Fruit fly (Drosophila melanogaster) whole organism, wandering third instar larva: Measurements from ENCODE around the gene H2.0.

Source experiments
- CG9705 ChIP-seq: fragments of 200-800 bp; sonication (Bioruptor generic); optimal IDR thresholded peaks from 2 replicates; lab custom pipeline; 2018; ENCODE audit warnings: missing biosample characterization, mild to moderate bottlenecking, missing genetic modification characterization
- CrebA ChIP-seq: fragments of 200-800 bp; sonication (Bioruptor generic); optimal IDR thresholded peaks from 2 replicates; lab custom pipeline; 2016; ENCODE audit warnings: missing biosample characterization, mild to moderate bottlenecking, missing genetic modification characterization, borderline replicate concordance
- Dfd ChIP-seq: fragments of >200 bp; optimal IDR thresholded peaks from 2 replicates; lab custom pipeline; 2017; ENCODE audit warnings: missing biosample characterization, missing genetic modification characterization
- Dif ChIP-seq: fragments of 200-275, 200-300 bp; sonication (Bioruptor generic); optimal IDR thresholded peaks from 2 replicates; lab custom pipeline; 2018; ENCODE audit warnings: missing biosample characterization, missing genetic modification characterization; ENCODE audit not compliant: partially characterized antibody
- GATAd ChIP-seq: sonication (Bioruptor generic); optimal IDR thresholded peaks from 2 replicates; lab custom pipeline; 2016; ENCODE audit warnings: missing biosample characterization, missing genetic modification characterization
- HLH106 ChIP-seq: fragments of 200-800 bp; optimal IDR thresholded peaks from 3 replicates; lab custom pipeline; 2019; ENCODE audit warnings: missing biosample characterization, mild to moderate bottlenecking, missing genetic modification characterization, moderate library complexity
- Hnf4 ChIP-seq: fragments of 200-800 bp; sonication (Bioruptor generic); optimal IDR thresholded peaks from 2 replicates; lab custom pipeline; 2016; ENCODE audit warnings: missing biosample characterization, mild to moderate bottlenecking, missing genetic modification characterization
- Hr78 ChIP-seq: fragments of >200 bp; optimal IDR thresholded peaks from 2 replicates; lab custom pipeline; 2017; ENCODE audit warnings: missing biosample characterization, missing genetic modification characterization
- Hr83 ChIP-seq: fragments of 200-300 bp; sonication (Bioruptor generic); optimal IDR thresholded peaks from 2 replicates; lab custom pipeline; 2016; ENCODE audit warnings: missing biosample characterization, mild to moderate bottlenecking, missing genetic modification characterization, moderate library complexity; ENCODE audit not compliant: poor library complexity, severe bottlenecking
- Jra ChIP-seq: sonication (Bioruptor generic); optimal IDR thresholded peaks from 2 replicates; lab custom pipeline; 2016; ENCODE audit warnings: missing biosample characterization, missing genetic modification characterization
- Mio ChIP-seq: sonication (Bioruptor generic); optimal IDR thresholded peaks from 2 replicates; lab custom pipeline; 2016; ENCODE audit warnings: missing biosample characterization, missing genetic modification characterization
- Myc ChIP-seq: fragments of >200 bp; optimal IDR thresholded peaks from 2 replicates; lab custom pipeline; 2017
- OdsH ChIP-seq: fragments of 200-800 bp; sonication (Bioruptor generic); optimal IDR thresholded peaks from 2 replicates; lab custom pipeline; 2016; ENCODE audit warnings: missing biosample characterization, mild to moderate bottlenecking, missing genetic modification characterization
- Rel ChIP-seq, 2 experiments: fragments of 200-800 bp; sonication (Bioruptor generic) in 1 of 2; optimal IDR thresholded peaks; 2 replicates in 1 of 2; 3 replicates in 1 of 2; lab custom pipeline; 2016 to 2019; ENCODE audit warnings: mild to moderate bottlenecking in 2 of 2, missing biosample characterization in 2 of 2, missing genetic modification characterization in 2 of 2, moderate library complexity in 1 of 2
- Sp1 ChIP-seq: fragments of 200-800 bp; sonication (Bioruptor generic); optimal IDR thresholded peaks from 3 replicates; lab custom pipeline; 2019; ENCODE audit warnings: missing biosample characterization, mild to moderate bottlenecking, missing genetic modification characterization, moderate library complexity
- Vsx2 ChIP-seq: fragments of 200-300, 225-300 bp; sonication (Bioruptor generic); optimal IDR thresholded peaks from 2 replicates; lab custom pipeline; 2018; ENCODE audit warnings: missing biosample characterization, missing genetic modification characterization; ENCODE audit not compliant: partially characterized antibody
- br ChIP-seq: fragments of 200-800 bp; sonication (Bioruptor generic); optimal IDR thresholded peaks from 2 replicates; lab custom pipeline; 2016; ENCODE audit warnings: missing biosample characterization, missing genetic modification characterization
- brk ChIP-seq: fragments of 200-800 bp; sonication (Bioruptor generic); optimal IDR thresholded peaks from 2 replicates; lab custom pipeline; 2016; ENCODE audit warnings: missing biosample characterization, mild to moderate bottlenecking, missing genetic modification characterization
- dl ChIP-seq, 2 experiments: fragments of 175-275, 200-275 bp in 1 of 2; fragments of 200-275 bp in 1 of 2; sonication (Bioruptor generic); optimal IDR thresholded peaks; lab custom pipeline; 2018; ENCODE audit warnings: mild to moderate bottlenecking in 2 of 2, missing biosample characterization in 2 of 2, missing genetic modification characterization in 2 of 2, moderate library complexity in 2 of 2; ENCODE audit not compliant: partially characterized antibody in 2 of 2, insufficient read depth in 1 of 2
- dmrt93B ChIP-seq: fragments of 200-800 bp; sonication (Bioruptor generic); optimal IDR thresholded peaks from 2 replicates; lab custom pipeline; 2018; ENCODE audit warnings: missing biosample characterization, mild to moderate bottlenecking, missing genetic modification characterization
- dsf ChIP-seq: sonication (Bioruptor generic); optimal IDR thresholded peaks from 2 replicates; lab custom pipeline; 2016; ENCODE audit warnings: missing biosample characterization, missing genetic modification characterization, borderline replicate concordance
- ey ChIP-seq: fragments of 200-800 bp; sonication (Bioruptor generic); optimal IDR thresholded peaks from 2 replicates; lab custom pipeline; 2016; ENCODE audit warnings: missing biosample characterization, missing genetic modification characterization
- foxo ChIP-seq, 2 experiments: fragments of 200-800 bp; sonication (Bioruptor generic); optimal IDR thresholded peaks; 2 replicates in 1 of 2; 3 replicates in 1 of 2; lab custom pipeline; 2016 to 2017; ENCODE audit warnings: missing biosample characterization in 2 of 2, missing genetic modification characterization in 2 of 2
- fru ChIP-seq: fragments of 200-800 bp; sonication (Bioruptor generic); optimal IDR thresholded peaks from 3 replicates; lab custom pipeline; 2016; ENCODE audit warnings: missing biosample characterization, mild to moderate bottlenecking, missing genetic modification characterization
- h ChIP-seq: fragments of 200-800 bp; sonication (Bioruptor generic); optimal IDR thresholded peaks from 3 replicates; lab custom pipeline; 2016; ENCODE audit warnings: missing biosample characterization, mild to moderate bottlenecking, missing genetic modification characterization
- lola ChIP-seq: fragments of >200 bp; optimal IDR thresholded peaks from 2 replicates; lab custom pipeline; 2017; ENCODE audit warnings: missing biosample characterization, missing genetic modification characterization
- psq ChIP-seq: fragments of 200-800 bp; sonication (Bioruptor generic); optimal IDR thresholded peaks from 3 replicates; lab custom pipeline; 2017; ENCODE audit warnings: missing biosample characterization, mild to moderate bottlenecking, missing genetic modification characterization, moderate library complexity
- rgr ChIP-seq: fragments of 200-800 bp; sonication (Bioruptor generic); optimal IDR thresholded peaks from 3 replicates; lab custom pipeline; 2016; ENCODE audit warnings: missing biosample characterization, mild to moderate bottlenecking, missing genetic modification characterization
- sage ChIP-seq: fragments of 200-800 bp; sonication (Bioruptor generic); optimal IDR thresholded peaks from 2 replicates; lab custom pipeline; 2016; ENCODE audit warnings: missing biosample characterization, mild to moderate bottlenecking, missing genetic modification characterization
- sv ChIP-seq: fragments of 200-800 bp; sonication (Bioruptor generic); optimal IDR thresholded peaks from 3 replicates; lab custom pipeline; 2016; ENCODE audit warnings: missing biosample characterization, missing genetic modification characterization
- tai ChIP-seq: sonication (Bioruptor generic); optimal IDR thresholded peaks from 2 replicates; lab custom pipeline; 2016; ENCODE audit warnings: missing biosample characterization, missing genetic modification characterization
- usp ChIP-seq: fragments of >200 bp; optimal IDR thresholded peaks from 2 replicates; lab custom pipeline; 2017; ENCODE audit warnings: missing biosample characterization, missing genetic modification characterization
- woc ChIP-seq: sonication (Bioruptor generic); optimal IDR thresholded peaks from 2 replicates; lab custom pipeline; 2016; ENCODE audit warnings: missing biosample characterization, mild to moderate bottlenecking, missing genetic modification characterization

Gene H2.0

DNA sequence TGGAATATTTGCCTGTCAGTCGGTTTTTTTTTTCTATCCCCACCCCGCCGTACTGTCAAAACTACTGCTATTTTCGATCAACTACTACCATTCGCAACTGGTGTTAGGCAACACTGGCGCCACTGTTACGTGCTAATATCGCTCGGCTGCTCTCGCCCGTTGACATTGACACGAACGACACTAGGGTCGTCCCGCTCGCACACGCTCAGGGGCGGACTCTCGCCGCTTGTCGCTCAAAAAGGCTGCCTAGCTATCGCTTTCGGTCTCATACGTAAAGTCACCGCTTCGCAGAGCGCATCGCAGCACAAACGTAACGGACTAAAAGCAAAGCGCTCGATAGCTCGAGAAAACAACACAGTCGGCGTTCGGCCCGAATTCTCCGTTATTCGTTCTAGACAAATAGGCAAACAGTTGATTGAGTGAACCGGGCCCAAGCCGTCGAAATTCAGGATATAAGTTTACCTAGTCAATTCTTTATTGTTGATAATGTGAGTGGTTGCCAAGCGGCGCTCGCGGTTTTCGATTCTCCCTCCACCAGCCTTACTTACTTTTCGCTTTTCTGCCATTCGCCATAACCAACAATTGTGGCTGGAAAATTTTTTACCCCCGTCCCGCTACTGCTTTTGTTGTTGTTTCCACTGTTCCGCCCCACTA lies 36.7 kb downstream of the H2.0 start:
- no peak for TF ChIP-seq GATAd (GFP tag; lab: Kevin White, UChicago)
- peak; percentile 79 for TF ChIP-seq Dif
- TF ChIP-seq dsf (GFP tag; lab: Kevin White, UChicago), result no peak
- TF ChIP-seq lola (GFP tag; lab: Kevin White, UChicago), result no peak
- no peak for TF ChIP-seq Hr78 (GFP tag; lab: Kevin White, UChicago)
- peak; percentile 52 for TF ChIP-seq fru (GFP tag; lab: Kevin White, UChicago)
- no peak for TF ChIP-seq usp (GFP tag; lab: Kevin White, UChicago)
- no peak for TF ChIP-seq tai (GFP tag; lab: Kevin White, UChicago)
- TF ChIP-seq Dfd (GFP tag; lab: Kevin White, UChicago), result no peak
- peak; percentile 73 for TF ChIP-seq Jra
- TF ChIP-seq h (GFP tag; lab: Kevin White, UChicago), result peak; percentile 72
- TF ChIP-seq Rel (GFP tag; optimal IDR thresholded peaks at IDR 0.05; lab: Kevin White, UChicago), result peak; percentile 32
- TF ChIP-seq Rel (tag; optimal IDR thresholded peaks at IDR 0.05; lab: Kevin White, UChicago), result peak; percentile 75
- TF ChIP-seq Sp1 (GFP tag; lab: Kevin White, UChicago), result peak; percentile 73
- no peak for TF ChIP-seq CrebA (GFP tag; lab: Kevin White, UChicago)
- peak; percentile 70 for TF ChIP-seq rgr
- no peak for TF ChIP-seq sage (GFP tag; lab: Kevin White, UChicago)
- TF ChIP-seq Vsx2, result no peak
- no peak for TF ChIP-seq woc (GFP tag; lab: Kevin White, UChicago)
- TF ChIP-seq CG9705, result peak; percentile 11
- TF ChIP-seq Myc (lab: Kevin White, UChicago), result no peak
- TF ChIP-seq foxo (GFP tag; optimal IDR thresholded peaks at IDR 0.05; lab: Kevin White, UChicago), result peak; percentile 47 to 67
- peak; percentile 73 for TF ChIP-seq br (GFP tag; lab: Kevin White, UChicago)
- peak; percentile 32 for TF ChIP-seq psq (GFP tag; lab: Kevin White, UChicago)
- TF ChIP-seq Hr83 (GFP tag; lab: Kevin White, UChicago), result peak; percentile 64
- peak in 1 of 2 experiments; percentile 46 for TF ChIP-seq dl (GFP tag; optimal IDR thresholded peaks at IDR 0.05; lab: Kevin White, UChicago; ENCODE audit: insufficient read depth in 1 of 2, partially characterized antibody in 2 of 2)
- peak; percentile 78 for TF ChIP-seq Hnf4 (GFP tag; lab: Kevin White, UChicago)
- peak; percentile 37 for TF ChIP-seq HLH106 (tag; lab: Kevin White, UChicago)
- peak; percentile 1 for TF ChIP-seq ey (GFP tag; lab: Kevin White, UChicago)
- TF ChIP-seq Mio, result no peak
- peak; percentile 27 for TF ChIP-seq sv
- TF ChIP-seq OdsH (GFP tag; lab: Kevin White, UChicago), result peak; percentile 38
- no peak for TF ChIP-seq brk (GFP tag; lab: Kevin White, UChicago)
- TF ChIP-seq, all 38 proteins: peak for 18

DNA sequence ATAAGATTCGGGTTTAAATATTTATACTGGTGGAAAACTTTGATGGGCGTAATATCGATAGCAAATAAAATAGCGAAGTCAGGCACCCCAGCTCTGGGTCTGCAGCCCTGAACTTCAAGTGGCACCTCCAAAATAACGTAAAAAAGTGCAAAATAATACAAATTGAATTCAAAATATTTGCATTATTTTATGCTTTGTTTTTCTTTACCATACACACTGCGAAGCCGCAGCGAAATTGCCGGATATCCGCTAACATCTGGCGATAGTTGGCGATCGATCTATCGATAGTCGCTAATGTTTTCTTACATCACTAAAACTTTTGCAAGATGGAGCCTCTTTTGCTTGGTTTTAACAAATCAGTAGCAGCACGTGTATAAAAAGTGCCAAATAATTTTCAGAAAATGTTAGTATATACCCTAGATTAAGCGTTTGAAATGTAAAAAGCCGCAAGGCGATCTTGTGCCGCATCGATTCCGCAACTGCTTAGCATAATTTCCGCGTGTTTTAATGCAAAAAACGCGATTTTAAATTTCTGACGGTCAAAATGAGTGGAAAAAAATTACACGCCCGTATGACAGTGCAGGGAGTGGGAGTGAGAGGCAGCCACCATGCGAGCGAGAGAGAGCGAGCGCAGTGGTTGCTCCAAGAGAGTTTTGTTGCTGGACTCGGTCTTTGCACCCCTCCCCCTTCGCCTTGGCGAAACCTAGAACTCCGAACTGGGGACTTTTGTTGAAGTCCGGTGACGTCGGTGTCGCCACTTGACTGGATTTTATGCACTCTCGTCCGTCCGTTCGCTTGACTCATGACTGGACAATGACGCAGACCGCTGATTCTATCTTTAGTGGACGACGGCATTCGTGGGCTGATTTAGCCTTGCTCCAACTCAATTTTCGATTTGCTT lies 37.5 kb downstream of the H2.0 start, which contains the start of gene eIF4A:
Gene eIF4A (plus strand): TSS at position 332 of the 901 bp plus-strand sequence.
- peak; percentile 14 for TF ChIP-seq HLH106 (tag; lab: Kevin White, UChicago)
- peak; percentile 21 for TF ChIP-seq tai (GFP tag; lab: Kevin White, UChicago)
- TF ChIP-seq CG9705, result peak; percentile 5
- TF ChIP-seq Dif, result peak; percentile 91
- TF ChIP-seq dl (GFP tag; optimal IDR thresholded peaks at IDR 0.05; lab: Kevin White, UChicago; ENCODE audit: insufficient read depth in 1 of 2, partially characterized antibody in 2 of 2), result peak; percentile 70 to 84
- no peak for TF ChIP-seq Hr83 (GFP tag; lab: Kevin White, UChicago)
- TF ChIP-seq Rel (GFP tag; optimal IDR thresholded peaks at IDR 0.05; lab: Kevin White, UChicago), result no peak
- TF ChIP-seq Rel (tag; optimal IDR thresholded peaks at IDR 0.05; lab: Kevin White, UChicago), result peak; percentile 100
- TF ChIP-seq rgr, result peak; percentile 0
- no peak for TF ChIP-seq GATAd (GFP tag; lab: Kevin White, UChicago)
- TF ChIP-seq dmrt93B (GFP tag; lab: Kevin White, UChicago), result peak; percentile 50
